Fruit fly (Drosophila melanogaster) whole organism, embryonic: ENCODE measurements around the gene brn.

Experiments used
- B-H1 ChIP-seq: fragments of 200-800 bp; sonication (Bioruptor generic); IDR thresholded peaks from 3 replicates; pipeline ENCODE4 v1.3.6; 2022; ENCODE audit warnings: missing biosample characterization, missing genetic modification characterization
- CG10209 ChIP-seq: fragments of 200-800 bp; sonication (Bioruptor generic); optimal IDR thresholded peaks from 3 replicates; lab custom pipeline; 2017; ENCODE audit warnings: missing biosample characterization, mild to moderate bottlenecking, missing genetic modification characterization, missing genetic modification reagents
- CG1024 ChIP-seq: fragments of 200-800 bp; sonication (Bioruptor generic); IDR thresholded peaks from 2 replicates; pipeline ENCODE4 v1.3.6; 2022; ENCODE audit warnings: missing biosample characterization, missing genetic modification characterization
- CG10274 ChIP-seq: fragments of 200-800 bp; sonication (Bioruptor generic); optimal IDR thresholded peaks from 3 replicates; lab custom pipeline; 2017; ENCODE audit warnings: missing biosample characterization, mild to moderate bottlenecking, missing genetic modification characterization
- CG10366 ChIP-seq: fragments of 200-800 bp; sonication (Bioruptor generic); IDR thresholded peaks from 2 replicates; pipeline ENCODE4 v1.3.6; 2022; ENCODE audit warnings: missing biosample characterization, missing genetic modification characterization
- CG10959 ChIP-seq: fragments of 200-800 bp; sonication (Bioruptor generic); IDR thresholded peaks from 2 replicates; pipeline ENCODE4 v1.3.6; 2022; ENCODE audit warnings: missing biosample characterization, missing genetic modification characterization
- CG11085 ChIP-seq: fragments of 200-800 bp; sonication (Bioruptor generic); IDR thresholded peaks from 2 replicates; pipeline ENCODE4 v1.3.6; 2022; ENCODE audit warnings: missing biosample characterization, missing genetic modification characterization
- CG11247 ChIP-seq: fragments of 200-800 bp; sonication (Bioruptor generic); IDR thresholded peaks from 2 replicates; pipeline ENCODE4 v1.3.6; 2022; ENCODE audit warnings: missing biosample characterization, missing genetic modification characterization
- CG11398 ChIP-seq: fragments of 200-800 bp; sonication (Bioruptor generic); optimal IDR thresholded peaks from 2 replicates; lab custom pipeline; 2016; ENCODE audit warnings: missing biosample characterization, missing genetic modification characterization
- CG11695 ChIP-seq: fragments of 200-800 bp; sonication (Bioruptor generic); IDR thresholded peaks from 3 replicates; pipeline ENCODE4 v1.3.6; 2022; ENCODE audit warnings: missing biosample characterization, missing genetic modification characterization
- CG12071 ChIP-seq: fragments of 200-800 bp; sonication (Bioruptor generic); optimal IDR thresholded peaks from 3 replicates; lab custom pipeline; 2018; ENCODE audit warnings: missing biosample characterization, mild to moderate bottlenecking, missing genetic modification characterization
- CG13287 ChIP-seq: fragments of 200-800 bp; sonication (Bioruptor generic); IDR thresholded peaks from 2 replicates; pipeline ENCODE4 v1.3.6; 2022; ENCODE audit warnings: missing biosample characterization, missing genetic modification characterization; ENCODE audit not compliant: partially characterized antibody
- CG13296 ChIP-seq: fragments of 200-800 bp; sonication (Bioruptor generic); optimal IDR thresholded peaks from 3 replicates; lab custom pipeline; 2018; ENCODE audit warnings: missing biosample characterization, mild to moderate bottlenecking, missing genetic modification characterization
- CG15601 ChIP-seq: fragments of 200-800 bp; sonication (Bioruptor generic); optimal IDR thresholded peaks from 3 replicates; lab custom pipeline; 2019; ENCODE audit warnings: missing biosample characterization, mild to moderate bottlenecking, missing genetic modification characterization, moderate library complexity
- CG17328 ChIP-seq: fragments of 200-800 bp; sonication (Bioruptor generic); IDR thresholded peaks from 2 replicates; pipeline ENCODE4 v1.3.6; 2022; ENCODE audit warnings: missing biosample characterization, missing genetic modification characterization
- CG18262 ChIP-seq: fragments of 200-800 bp; optimal IDR thresholded peaks from 3 replicates; lab custom pipeline; 2019; ENCODE audit warnings: missing biosample characterization, mild to moderate bottlenecking, missing genetic modification characterization, moderate library complexity
- CG2199 ChIP-seq: fragments of 200-800 bp; sonication (Bioruptor generic); IDR thresholded peaks from 3 replicates; pipeline ENCODE4 v1.3.6; 2022; ENCODE audit warnings: missing biosample characterization, missing genetic modification characterization
- CG30403 ChIP-seq: fragments of 200-800 bp; sonication (Bioruptor generic); optimal IDR thresholded peaks from 3 replicates; lab custom pipeline; 2016; ENCODE audit warnings: missing biosample characterization, missing genetic modification characterization
- CG3163 ChIP-seq: fragments of 200-800 bp; sonication (Bioruptor generic); optimal IDR thresholded peaks from 3 replicates; lab custom pipeline; 2016; ENCODE audit warnings: missing biosample characterization, missing genetic modification characterization
- CG34224 ChIP-seq: fragments of 200-800 bp; sonication (Bioruptor generic); IDR thresholded peaks from 3 replicates; pipeline ENCODE4 v1.3.6; 2022; ENCODE audit warnings: missing biosample characterization, missing genetic modification characterization; ENCODE audit not compliant: partially characterized antibody
- CG4617 ChIP-seq: fragments of 200-800 bp; sonication (Bioruptor generic); optimal IDR thresholded peaks from 3 replicates; lab custom pipeline; 2016; ENCODE audit warnings: missing biosample characterization, missing genetic modification characterization, borderline replicate concordance
- CG7271 ChIP-seq: fragments of 200-800 bp; sonication (Bioruptor generic); optimal IDR thresholded peaks from 2 replicates; lab custom pipeline; 2018; ENCODE audit warnings: missing biosample characterization, mild to moderate bottlenecking, missing genetic modification characterization, moderate library complexity
- CG8290 ChIP-seq, 3 experiments: fragments of 200-800 bp; sonication (Bioruptor generic); optimal IDR thresholded peaks; 2 replicates each; lab custom pipeline; 2016 to 2019; ENCODE audit warnings: missing biosample characterization in 3 of 3, missing genetic modification characterization in 3 of 3, mild to moderate bottlenecking in 2 of 3, moderate library complexity in 1 of 3
- Dfd ChIP-seq, 2 experiments: fragments of >200 bp; optimal IDR thresholded peaks; 2 replicates each; lab custom pipeline; 2017; ENCODE audit warnings: missing biosample characterization in 2 of 2, missing genetic modification characterization in 2 of 2
- Doc3 ChIP-seq: fragments of 200-800 bp; sonication (Bioruptor generic); IDR thresholded peaks from 3 replicates; pipeline ENCODE4 v1.3.6; 2022; ENCODE audit warnings: missing biosample characterization, missing genetic modification characterization; ENCODE audit not compliant: partially characterized antibody
- E2f2 ChIP-seq: fragments of 200-800 bp; sonication (Bioruptor generic); IDR thresholded peaks from 2 replicates; pipeline ENCODE4 v1.3.6; 2022; ENCODE audit warnings: missing biosample characterization, missing genetic modification characterization
- ERR ChIP-seq: fragments of 200-800 bp; sonication (Bioruptor generic); optimal IDR thresholded peaks from 2 replicates; lab custom pipeline; 2016; ENCODE audit warnings: missing biosample characterization, missing genetic modification characterization
- Hr78 ChIP-seq, 2 experiments: fragments of 200-800 bp in 1 of 2; fragments of >200 bp in 1 of 2; sonication (Bioruptor generic) in 1 of 2; optimal IDR thresholded peaks; 2 replicates each; lab custom pipeline; 2017 to 2019; ENCODE audit warnings: missing biosample characterization in 2 of 2, missing genetic modification characterization in 2 of 2, mild to moderate bottlenecking in 1 of 2, moderate library complexity in 1 of 2
- Max ChIP-seq: fragments of 200-800 bp; sonication (Bioruptor generic); optimal IDR thresholded peaks from 2 replicates; lab custom pipeline; 2016; ENCODE audit warnings: missing biosample characterization, mild to moderate bottlenecking, missing genetic modification characterization
- NFAT ChIP-seq: fragments of 200-800 bp; sonication (Bioruptor generic); IDR thresholded peaks from 2 replicates; pipeline ENCODE4 v1.3.6; 2022; ENCODE audit warnings: missing biosample characterization, missing genetic modification characterization
- Oaz ChIP-seq: fragments of 200-800 bp; sonication (Bioruptor generic); IDR thresholded peaks from 2 replicates; pipeline ENCODE4 v1.3.6; 2022; ENCODE audit warnings: missing biosample characterization, missing genetic modification characterization
- Rfx ChIP-seq: fragments of 200-800 bp; sonication (Bioruptor generic); IDR thresholded peaks from 2 replicates; pipeline ENCODE4 v1.3.6; 2022; ENCODE audit warnings: missing biosample characterization, missing genetic modification characterization
- Ssrp ChIP-seq: fragments of 200-800 bp; sonication (Bioruptor generic); optimal IDR thresholded peaks from 2 replicates; lab custom pipeline; 2018; ENCODE audit warnings: missing biosample characterization, mild to moderate bottlenecking, missing genetic modification characterization, moderate library complexity
- ara ChIP-seq: fragments of 200-800 bp; sonication (Bioruptor generic); IDR thresholded peaks from 2 replicates; pipeline ENCODE4 v1.3.6; 2022; ENCODE audit warnings: missing biosample characterization, missing genetic modification characterization
- ash1 ChIP-seq: fragments of 200-800 bp; sonication (Bioruptor generic); optimal IDR thresholded peaks from 2 replicates; lab custom pipeline; 2018; ENCODE audit warnings: missing biosample characterization, mild to moderate bottlenecking, missing genetic modification characterization
- bbx ChIP-seq: fragments of 200-800 bp; sonication (Bioruptor generic); IDR thresholded peaks from 2 replicates; pipeline ENCODE4 v1.3.6; 2022; ENCODE audit warnings: missing biosample characterization, missing genetic modification characterization; ENCODE audit not compliant: partially characterized antibody
- cato ChIP-seq: fragments of 200-800 bp; sonication (Bioruptor generic); optimal IDR thresholded peaks from 2 replicates; lab custom pipeline; 2016; ENCODE audit warnings: missing biosample characterization, missing genetic modification characterization, borderline replicate concordance
- dan ChIP-seq: fragments of 200-800 bp; sonication (Bioruptor generic); IDR thresholded peaks from 2 replicates; pipeline ENCODE4 v1.3.6; 2022; ENCODE audit warnings: missing biosample characterization, missing genetic modification characterization
- dmrt11E ChIP-seq: fragments of 200-800 bp; sonication (Bioruptor generic); optimal IDR thresholded peaks from 3 replicates; lab custom pipeline; 2018; ENCODE audit warnings: missing biosample characterization, mild to moderate bottlenecking, missing genetic modification characterization, moderate library complexity
- dysf ChIP-seq: fragments of 200-800 bp; sonication (Bioruptor generic); IDR thresholded peaks from 3 replicates; pipeline ENCODE4 v1.3.6; 2022; ENCODE audit warnings: missing biosample characterization, missing genetic modification characterization
- fd96Cb ChIP-seq: fragments of 200-800 bp; sonication (Bioruptor generic); optimal IDR thresholded peaks from 2 replicates; lab custom pipeline; 2018; ENCODE audit warnings: missing biosample characterization, mild to moderate bottlenecking, missing genetic modification characterization, moderate library complexity
- gcm ChIP-seq: fragments of 200-800 bp; sonication (Bioruptor generic); optimal IDR thresholded peaks from 2 replicates; lab custom pipeline; 2019; ENCODE audit warnings: missing biosample characterization, mild to moderate bottlenecking, missing genetic modification characterization, moderate library complexity
- grau ChIP-seq: fragments of 200-800 bp; optimal IDR thresholded peaks from 3 replicates; lab custom pipeline; 2019; ENCODE audit warnings: missing biosample characterization, mild to moderate bottlenecking, missing genetic modification characterization, moderate library complexity
- her ChIP-seq: fragments of 200-800 bp; sonication (Bioruptor generic); optimal IDR thresholded peaks from 2 replicates; lab custom pipeline; 2016; ENCODE audit warnings: missing biosample characterization, missing genetic modification characterization
- jumu ChIP-seq: fragments of 200-800 bp; sonication (Bioruptor generic); optimal IDR thresholded peaks from 3 replicates; lab custom pipeline; 2016; ENCODE audit warnings: missing biosample characterization, missing genetic modification characterization
- kay ChIP-seq: fragments of 200-800 bp; sonication (Bioruptor generic); optimal IDR thresholded peaks from 2 replicates; lab custom pipeline; 2016; ENCODE audit warnings: missing biosample characterization, missing genetic modification characterization
- knrl ChIP-seq: fragments of 200-800 bp; sonication (Bioruptor generic); IDR thresholded peaks from 3 replicates; pipeline ENCODE4 v1.3.6; 2022; ENCODE audit warnings: missing biosample characterization, missing genetic modification characterization; ENCODE audit not compliant: partially characterized antibody
- mam ChIP-seq: fragments of 200-800 bp; sonication (Bioruptor generic); optimal IDR thresholded peaks from 3 replicates; lab custom pipeline; 2016; ENCODE audit warnings: missing biosample characterization, missing genetic modification characterization
- pho ChIP-seq: fragments of 200-800 bp; sonication (Bioruptor generic); optimal IDR thresholded peaks from 2 replicates; lab custom pipeline; 2016; ENCODE audit warnings: missing biosample characterization, missing genetic modification characterization
- ttk ChIP-seq: fragments of 200-800 bp; sonication (Bioruptor generic); IDR thresholded peaks from 2 replicates; pipeline ENCODE4 v2.1.2; 2022; ENCODE audit warnings: missing biosample characterization, missing genetic modification characterization
- unpg ChIP-seq: fragments of 200-800 bp; sonication (Bioruptor generic); optimal IDR thresholded peaks from 3 replicates; lab custom pipeline; 2018; ENCODE audit warnings: missing biosample characterization, mild to moderate bottlenecking, missing genetic modification characterization, moderate library complexity

Gene brn

DNA sequence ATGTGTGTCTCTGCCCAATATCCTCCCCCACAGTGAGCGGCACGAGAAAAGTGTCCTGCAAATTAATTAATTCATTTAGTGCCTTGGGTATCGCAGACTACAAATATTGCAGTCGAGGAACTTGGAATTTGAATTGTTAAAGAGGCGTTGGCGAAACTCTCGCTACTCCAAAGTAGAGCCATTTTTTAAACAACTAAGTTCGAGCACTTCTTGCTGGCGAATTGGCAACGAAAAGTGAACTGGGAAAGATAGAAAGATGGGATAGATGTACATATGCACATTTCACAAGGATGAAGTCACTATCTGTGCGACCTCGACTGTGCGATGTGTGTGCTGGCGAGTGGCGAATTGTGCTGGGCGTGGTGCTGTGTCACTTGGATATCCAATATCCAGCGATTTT lies 2.6 kb downstream of the brn start (continued):
- TF ChIP-seq CG34224 (GFP tag; lab: Robert Waterston, UW), result no peak
- no peak for TF ChIP-seq CG7271 (tag; lab: Kevin White, UChicago)
- no peak for TF ChIP-seq CG11398 (GFP tag; lab: Kevin White, UChicago)
- no peak for TF ChIP-seq E2f2 (GFP tag; lab: Robert Waterston, UW)
- no peak for TF ChIP-seq ash1 (GFP tag; lab: Kevin White, UChicago)
- TF ChIP-seq gcm (GFP tag; lab: Kevin White, UChicago), result no peak
- no peak for TF ChIP-seq her (GFP tag; lab: Kevin White, UChicago)
- no peak for TF ChIP-seq ttk (GFP tag; lab: Robert Waterston, UW)
- TF ChIP-seq CG11695 (GFP tag; lab: Robert Waterston, UW), result peak; percentile 46; the same call in 1 of the 3 replicates
- peak; percentile 10 for TF ChIP-seq fd96Cb (tag; lab: Kevin White, UChicago)
- no peak for TF ChIP-seq ERR
- no peak for TF ChIP-seq CG8290 (GFP tag; optimal IDR thresholded peaks at IDR 0.05; lab: Kevin White, UChicago)
- peak in 1 of 2 experiments; percentile 35 for TF ChIP-seq CG8290 (tag; optimal IDR thresholded peaks at IDR 0.05; lab: Kevin White, UChicago)
- no peak for TF ChIP-seq CG17328 (GFP tag; lab: Robert Waterston, UW)
- TF ChIP-seq bbx, result no peak
- no peak for TF ChIP-seq pho (GFP tag; lab: Kevin White, UChicago)
- no peak for TF ChIP-seq CG1024
- TF ChIP-seq Oaz, result no peak
- no peak for TF ChIP-seq Hr78 (GFP tag; optimal IDR thresholded peaks at IDR 0.05; lab: Kevin White, UChicago)
- no peak for TF ChIP-seq CG3163 (GFP tag; lab: Kevin White, UChicago)
- TF ChIP-seq CG4617, result no peak
- peak; percentile 33 for TF ChIP-seq unpg
- TF ChIP-seq grau (tag; lab: Kevin White, UChicago), result peak; percentile 45
- TF ChIP-seq CG2199 (GFP tag; lab: Robert Waterston, UW), result no peak
- TF ChIP-seq Rfx (GFP tag; lab: Robert Waterston, UW), result no peak
- no peak for TF ChIP-seq kay
- TF ChIP-seq CG12071, result no peak
- TF ChIP-seq Dfd (GFP tag; optimal IDR thresholded peaks at IDR 0.05; lab: Kevin White, UChicago), result no peak
- no peak for TF ChIP-seq ara
- TF ChIP-seq mam (GFP tag; lab: Kevin White, UChicago), result peak; percentile 23
- no peak for TF ChIP-seq CG10209 (GFP tag; lab: Kevin White, UChicago)
- TF ChIP-seq NFAT (GFP tag; lab: Robert Waterston, UW), result no peak
- TF ChIP-seq CG10959 (GFP tag; lab: Robert Waterston, UW), result no peak
- peak; percentile 7 for TF ChIP-seq CG10274 (GFP tag; lab: Kevin White, UChicago)
- no peak for TF ChIP-seq CG13296
- peak; percentile 63 for TF ChIP-seq CG18262 (tag; lab: Kevin White, UChicago)
- peak; percentile 57 for TF ChIP-seq dmrt11E
- peak; percentile 2 for TF ChIP-seq CG15601 (tag; lab: Kevin White, UChicago)
- TF ChIP-seq knrl (GFP tag; lab: Robert Waterston, UW), result no peak
- TF ChIP-seq CG11247, result no peak
- TF ChIP-seq cato (GFP tag; lab: Kevin White, UChicago), result no peak
- peak; percentile 41 for TF ChIP-seq Ssrp (tag; lab: Kevin White, UChicago)
- no peak for TF ChIP-seq B-H1 (GFP tag; lab: Robert Waterston, UW)
- TF ChIP-seq jumu, result no peak
- no peak; the same call in 1 of the 2 replicates for TF ChIP-seq CG10366 (GFP tag; lab: Robert Waterston, UW)
- TF ChIP-seq CG11085 (GFP tag; lab: Robert Waterston, UW), result no peak
- TF ChIP-seq Max (GFP tag; lab: Kevin White, UChicago), result no peak
- TF ChIP-seq CG30403 (GFP tag; lab: Kevin White, UChicago), result peak; percentile 34
- no peak for TF ChIP-seq Doc3
- TF ChIP-seq dan (GFP tag; lab: Robert Waterston, UW), result no peak
- peak; percentile 35; the same call in 2 of the 3 replicates for TF ChIP-seq dysf (GFP tag; lab: Robert Waterston, UW)
- TF ChIP-seq CG13287 (GFP tag; lab: Robert Waterston, UW), result no peak
